Fruit fly (Drosophila melanogaster) whole organism, embryonic: ENCODE data around the gene Gen.
A peak's percentile ranks its signal among the peaks of the same experiment; 100 is the strongest.

Experiments
- Abd-B ChIP-seq: fragments of 200-800 bp; sonication (Bioruptor generic); optimal IDR thresholded peaks from 2 replicates; lab custom pipeline; 2018; ENCODE audit warnings: missing biosample characterization, mild to moderate bottlenecking, missing genetic modification characterization, moderate library complexity
- B-H2 ChIP-seq: fragments of 200-800 bp; sonication (Bioruptor generic); optimal IDR thresholded peaks from 2 replicates; lab custom pipeline; 2018; ENCODE audit warnings: missing biosample characterization, mild to moderate bottlenecking, missing genetic modification characterization
- Bgb ChIP-seq: fragments of 200-800 bp; sonication (Bioruptor generic); IDR thresholded peaks from 2 replicates; pipeline ENCODE4 v1.3.6; 2022; ENCODE audit warnings: missing biosample characterization, missing genetic modification characterization; ENCODE audit not compliant: partially characterized antibody
- CG12219 ChIP-seq: fragments of 200-800 bp; sonication (Bioruptor generic); optimal IDR thresholded peaks from 3 replicates; lab custom pipeline; 2018; ENCODE audit warnings: missing biosample characterization, mild to moderate bottlenecking, missing genetic modification characterization
- CG13287 ChIP-seq: fragments of 200-800 bp; sonication (Bioruptor generic); IDR thresholded peaks from 2 replicates; pipeline ENCODE4 v1.3.6; 2022; ENCODE audit warnings: missing biosample characterization, missing genetic modification characterization; ENCODE audit not compliant: partially characterized antibody
- CG1602 ChIP-seq: fragments of 200-800 bp; sonication (Bioruptor generic); optimal IDR thresholded peaks from 3 replicates; lab custom pipeline; 2016; ENCODE audit warnings: missing biosample characterization, missing genetic modification characterization
- CG16779 ChIP-seq: fragments of 200-800 bp; sonication (Bioruptor generic); IDR thresholded peaks from 2 replicates; pipeline ENCODE4 v1.3.6; 2022; ENCODE audit warnings: missing biosample characterization, missing genetic modification characterization
- CG16813 ChIP-seq: fragments of 200-800 bp; sonication (Bioruptor generic); IDR thresholded peaks from 3 replicates; pipeline ENCODE4 v1.3.6; 2022; ENCODE audit warnings: missing biosample characterization, missing genetic modification characterization; ENCODE audit not compliant: partially characterized antibody
- CG16863 ChIP-seq: fragments of 200-800 bp; sonication (Bioruptor generic); optimal IDR thresholded peaks from 3 replicates; lab custom pipeline; 2016; ENCODE audit warnings: missing biosample characterization, missing genetic modification characterization
- CG18011 ChIP-seq: fragments of 200-800 bp; sonication (Bioruptor generic); optimal IDR thresholded peaks from 2 replicates; lab custom pipeline; 2017; ENCODE audit warnings: missing biosample characterization, missing genetic modification characterization, mild to moderate bottlenecking, moderate library complexity, missing genotype
- CG2120 ChIP-seq: fragments of 200-800 bp; sonication (Bioruptor generic); optimal IDR thresholded peaks from 3 replicates; lab custom pipeline; 2016; ENCODE audit warnings: missing biosample characterization, missing genetic modification characterization
- CG2129 ChIP-seq: fragments of 200-800 bp; sonication (Bioruptor generic); IDR thresholded peaks from 2 replicates; pipeline ENCODE4 v1.3.6; 2022; ENCODE audit warnings: missing biosample characterization, missing genetic modification characterization; ENCODE audit not compliant: partially characterized antibody
- CG3065 ChIP-seq: fragments of 200-800 bp; sonication (Bioruptor generic); optimal IDR thresholded peaks from 2 replicates; lab custom pipeline; 2016; ENCODE audit warnings: missing biosample characterization, missing genetic modification characterization
- CG32532 ChIP-seq: fragments of 200-800 bp; sonication (Bioruptor generic); IDR thresholded peaks from 2 replicates; pipeline ENCODE4 v1.3.6; 2022; ENCODE audit warnings: missing biosample characterization, missing genetic modification characterization
- CG33213 ChIP-seq: fragments of 200-800 bp; sonication (Bioruptor generic); optimal IDR thresholded peaks from 3 replicates; lab custom pipeline; 2016; ENCODE audit warnings: missing biosample characterization, missing genetic modification characterization
- CG34422 ChIP-seq: fragments of 200-800 bp; sonication (Bioruptor generic); IDR thresholded peaks from 3 replicates; pipeline ENCODE4 v1.3.6; 2022; ENCODE audit warnings: missing biosample characterization, missing genetic modification characterization
- CG4404 ChIP-seq: fragments of 200-800 bp; sonication (Bioruptor generic); IDR thresholded peaks from 2 replicates; pipeline ENCODE4 v1.3.6; 2022; ENCODE audit warnings: missing biosample characterization, missing genetic modification characterization
- CG5245 ChIP-seq: fragments of 200-800 bp; sonication (Bioruptor generic); optimal IDR thresholded peaks from 3 replicates; lab custom pipeline; 2016; ENCODE audit warnings: missing biosample characterization, missing genetic modification characterization
- CG6765 ChIP-seq: fragments of 200-800 bp; sonication (Bioruptor generic); optimal IDR thresholded peaks from 3 replicates; lab custom pipeline; 2017; ENCODE audit warnings: missing biosample characterization, mild to moderate bottlenecking, missing genetic modification characterization
- CG8359 ChIP-seq: fragments of 200-800 bp; sonication (Bioruptor generic); optimal IDR thresholded peaks from 2 replicates; lab custom pipeline; 2017; ENCODE audit warnings: missing biosample characterization, mild to moderate bottlenecking, missing genetic modification characterization, borderline replicate concordance
- CG9437 ChIP-seq: fragments of 200-800 bp; sonication (Bioruptor generic); optimal IDR thresholded peaks from 2 replicates; lab custom pipeline; 2018; ENCODE audit warnings: missing biosample characterization, mild to moderate bottlenecking, missing genetic modification characterization
- CG9609 ChIP-seq: fragments of 200-800 bp; sonication (Bioruptor generic); optimal IDR thresholded peaks from 3 replicates; lab custom pipeline; 2016; ENCODE audit warnings: missing biosample characterization, missing genetic modification characterization
- CG9932 ChIP-seq: fragments of 200-800 bp; sonication (Bioruptor generic); IDR thresholded peaks from 2 replicates; pipeline ENCODE4 v1.3.6; 2022; ENCODE audit warnings: missing biosample characterization, missing genetic modification characterization
- Dip3 ChIP-seq: fragments of 200-800 bp; sonication (Bioruptor generic); optimal IDR thresholded peaks from 3 replicates; lab custom pipeline; 2016; ENCODE audit warnings: missing biosample characterization, missing genetic modification characterization
- HLH3B ChIP-seq: fragments of 200-800 bp; sonication (Bioruptor generic); IDR thresholded peaks from 2 replicates; pipeline ENCODE4 v1.3.6; 2022; ENCODE audit warnings: missing biosample characterization, missing genetic modification characterization
- Hey ChIP-seq: fragments of 200-800 bp; sonication (Bioruptor generic); optimal IDR thresholded peaks from 3 replicates; lab custom pipeline; 2018; ENCODE audit warnings: missing biosample characterization, mild to moderate bottlenecking, missing genetic modification characterization
- Hsf ChIP-seq: fragments of 200-800 bp; sonication (Bioruptor generic); optimal IDR thresholded peaks from 3 replicates; lab custom pipeline; 2016; ENCODE audit warnings: missing biosample characterization, missing genetic modification characterization
- Jarid2 ChIP-seq: fragments of 200-800 bp; sonication (Bioruptor generic); optimal IDR thresholded peaks from 3 replicates; lab custom pipeline; 2017; ENCODE audit warnings: mild to moderate bottlenecking, missing biosample characterization, missing genetic modification reagents, missing genetic modification characterization
- MBD-R2 ChIP-seq: fragments of 200-800 bp; sonication (Bioruptor generic); IDR thresholded peaks from 2 replicates; pipeline ENCODE4 v1.3.6; 2022; ENCODE audit warnings: missing biosample characterization, missing genetic modification characterization
- MESR4 ChIP-seq: fragments of 200-800 bp; sonication (Bioruptor generic); optimal IDR thresholded peaks from 2 replicates; lab custom pipeline; 2018; ENCODE audit warnings: missing biosample characterization, mild to moderate bottlenecking, missing genetic modification characterization, moderate library complexity
- Mad ChIP-seq: fragments of 200-800 bp; sonication (Bioruptor generic); optimal IDR thresholded peaks from 2 replicates; lab custom pipeline; 2016; ENCODE audit warnings: missing biosample characterization, missing genetic modification characterization
- NFAT ChIP-seq: fragments of 200-800 bp; sonication (Bioruptor generic); IDR thresholded peaks from 2 replicates; pipeline ENCODE4 v1.3.6; 2022; ENCODE audit warnings: missing biosample characterization, missing genetic modification characterization
- Scr ChIP-seq: fragments of 200-800 bp; sonication (Bioruptor generic); IDR thresholded peaks from 2 replicates; pipeline ENCODE4 v1.3.6; 2022; ENCODE audit warnings: missing biosample characterization, missing genetic modification characterization; ENCODE audit not compliant: partially characterized antibody
- Ssrp ChIP-seq: fragments of 200-800 bp; sonication (Bioruptor generic); optimal IDR thresholded peaks from 2 replicates; lab custom pipeline; 2018; ENCODE audit warnings: missing biosample characterization, mild to moderate bottlenecking, missing genetic modification characterization, moderate library complexity
- YL-1 ChIP-seq: fragments of 200-800 bp; sonication (Bioruptor generic); optimal IDR thresholded peaks from 3 replicates; lab custom pipeline; 2017; ENCODE audit warnings: missing biosample characterization, mild to moderate bottlenecking, missing genetic modification characterization
- az2 ChIP-seq: fragments of 200-800 bp; sonication (Bioruptor generic); optimal IDR thresholded peaks from 3 replicates; lab custom pipeline; 2016; ENCODE audit warnings: missing biosample characterization, missing genetic modification characterization
- bsh ChIP-seq, 2 experiments: fragments of 200-800 bp; sonication (Bioruptor generic); optimal IDR thresholded peaks; 2 replicates each; lab custom pipeline; 2017 to 2018; ENCODE audit warnings: mild to moderate bottlenecking in 2 of 2, missing biosample characterization in 2 of 2, missing genetic modification characterization in 2 of 2, moderate library complexity in 1 of 2
- ci ChIP-seq: fragments of 200-800 bp; sonication (Bioruptor generic); IDR thresholded peaks from 3 replicates; pipeline ENCODE4 v1.3.6; 2022; ENCODE audit warnings: missing biosample characterization, missing genetic modification characterization
- fu2 ChIP-seq: fragments of 200-800 bp; sonication (Bioruptor generic); optimal IDR thresholded peaks from 2 replicates; lab custom pipeline; 2016; ENCODE audit warnings: missing biosample characterization, missing genetic modification characterization
- gcm2 ChIP-seq: fragments of 200-800 bp; sonication (Bioruptor generic); optimal IDR thresholded peaks from 2 replicates; lab custom pipeline; 2016; ENCODE audit warnings: missing biosample characterization, missing genetic modification characterization
- jumu ChIP-seq: fragments of 200-800 bp; sonication (Bioruptor generic); optimal IDR thresholded peaks from 3 replicates; lab custom pipeline; 2016; ENCODE audit warnings: missing biosample characterization, missing genetic modification characterization
- luna ChIP-seq: fragments of 200-800 bp; sonication (Bioruptor generic); optimal IDR thresholded peaks from 2 replicates; lab custom pipeline; 2016; ENCODE audit warnings: missing biosample characterization, missing genetic modification characterization
- maf-S ChIP-seq: fragments of 200-800 bp; sonication (Bioruptor generic); optimal IDR thresholded peaks from 2 replicates; lab custom pipeline; 2016; ENCODE audit warnings: missing biosample characterization, missing genetic modification characterization
- odd ChIP-seq: fragments of 200-800 bp; sonication (Bioruptor generic); optimal IDR thresholded peaks from 2 replicates; lab custom pipeline; 2017; ENCODE audit warnings: missing biosample characterization, mild to moderate bottlenecking, missing genetic modification characterization
- peb ChIP-seq: fragments of 200-800 bp; sonication (Bioruptor generic); IDR thresholded peaks from 2 replicates; pipeline ENCODE4 v1.3.6; 2022; ENCODE audit warnings: missing biosample characterization, missing genetic modification characterization
- pita ChIP-seq: fragments of 200-800 bp; sonication (Bioruptor generic); optimal IDR thresholded peaks from 2 replicates; lab custom pipeline; 2017; ENCODE audit warnings: missing biosample characterization, mild to moderate bottlenecking, missing genetic modification characterization
- run ChIP-seq: fragments of 200-800 bp; sonication (Bioruptor generic); optimal IDR thresholded peaks from 3 replicates; lab custom pipeline; 2018; ENCODE audit warnings: missing biosample characterization, mild to moderate bottlenecking, missing genetic modification characterization
- sens ChIP-seq: fragments of 200-800 bp; sonication (Bioruptor generic); peaks from one replicate; lab custom pipeline; 2016; ENCODE audit warnings: missing biosample characterization, missing genetic modification characterization
- sr ChIP-seq: fragments of 200-800 bp; sonication (Bioruptor generic); IDR thresholded peaks from 3 replicates; pipeline ENCODE4 v1.3.6; 2022; ENCODE audit warnings: missing biosample characterization, missing genetic modification characterization
- tna ChIP-seq: fragments of 200-800 bp; sonication (Bioruptor generic); IDR thresholded peaks from 2 replicates; pipeline ENCODE4 v1.3.6; 2022; ENCODE audit warnings: missing biosample characterization, missing genetic modification characterization; ENCODE audit not compliant: partially characterized antibody

Gen gene

DNA sequence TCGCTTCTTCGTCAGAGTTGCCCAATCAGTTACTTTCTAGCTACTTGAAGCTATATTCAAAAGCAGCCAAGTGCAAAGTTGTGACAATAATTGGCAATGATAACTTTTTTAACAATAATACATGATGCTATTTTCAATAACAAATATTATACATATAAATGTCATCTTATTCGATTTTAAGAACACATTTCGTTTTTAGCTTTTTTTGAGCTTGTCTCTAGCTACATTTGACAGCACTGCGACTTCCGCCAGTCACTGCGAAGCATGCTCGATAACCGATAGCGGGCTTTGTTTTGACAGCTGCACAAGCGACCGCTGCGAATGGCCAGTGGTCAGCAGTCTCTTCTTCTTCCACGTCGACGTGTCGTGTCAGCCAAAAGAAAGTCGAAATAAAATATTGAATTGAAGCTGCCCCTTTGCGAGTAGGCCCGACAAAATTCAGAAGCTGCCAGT lies at the start of gene Gen, which contains the start of gene Srp54k (continued):
- TF ChIP-seq Scr (GFP tag; lab: Robert Waterston, UW), result peak; percentile 37
- peak; percentile 46 for TF ChIP-seq B-H2 (GFP tag; lab: Kevin White, UChicago)
- TF ChIP-seq NFAT, result 0 out of 2 replicates have a peak, but pooled peaks have one; percentile 6
- peak; percentile 94 for TF ChIP-seq MBD-R2 (GFP tag; lab: Robert Waterston, UW)
- TF ChIP-seq sens (GFP tag; lab: Kevin White, UChicago), result peak; percentile 84
- peak; percentile 51 for TF ChIP-seq Jarid2
- TF ChIP-seq CG4404 (GFP tag; lab: Robert Waterston, UW), result peak; percentile 36; the same call in 1 of the 2 replicates
- peak; percentile 96 for TF ChIP-seq YL-1 (GFP tag; lab: Kevin White, UChicago)
- peak; percentile 60; the same call in 2 of the 3 replicates for TF ChIP-seq ci (GFP tag; lab: Robert Waterston, UW)
- TF ChIP-seq CG9609 (GFP tag; lab: Kevin White, UChicago), result no peak
- peak; percentile 44; the same call in 1 of the 2 replicates for TF ChIP-seq CG13287 (GFP tag; lab: Robert Waterston, UW)
- peak; percentile 55 for TF ChIP-seq Hsf (GFP tag; lab: Kevin White, UChicago)
- TF ChIP-seq CG5245 (GFP tag; lab: Kevin White, UChicago), result no peak
- peak; percentile 3 for TF ChIP-seq CG18011 (GFP tag; lab: Kevin White, UChicago)
- peak in 1 of 2 experiments; percentile 5 for TF ChIP-seq bsh (GFP tag; optimal IDR thresholded peaks at IDR 0.05; lab: Kevin White, UChicago)
- peak; percentile 43 for TF ChIP-seq CG32532 (GFP tag; lab: Robert Waterston, UW)
- peak; percentile 60 for TF ChIP-seq CG9932 (GFP tag; lab: Robert Waterston, UW)
- TF ChIP-seq CG1602 (GFP tag; lab: Kevin White, UChicago), result no peak
- TF ChIP-seq Ssrp (tag; lab: Kevin White, UChicago), result peak; percentile 2
- peak; percentile 32; the same call in 1 of the 2 replicates for TF ChIP-seq HLH3B (GFP tag; lab: Robert Waterston, UW)
- no peak for TF ChIP-seq tna
- TF ChIP-seq CG8359 (GFP tag; lab: Kevin White, UChicago), result no peak
- peak; percentile 21 for TF ChIP-seq az2 (GFP tag; lab: Kevin White, UChicago)
- no peak for TF ChIP-seq CG16863 (GFP tag; lab: Kevin White, UChicago)
- no peak for TF ChIP-seq luna
- TF ChIP-seq CG6765 (GFP tag; lab: Kevin White, UChicago), result no peak
- TF ChIP-seq Abd-B (GFP tag; lab: Kevin White, UChicago), result peak; percentile 20
- no peak for TF ChIP-seq odd (GFP tag; lab: Kevin White, UChicago)
- no peak for TF ChIP-seq CG16779 (GFP tag; lab: Robert Waterston, UW)
- TF ChIP-seq fu2 (GFP tag; lab: Kevin White, UChicago), result no peak
- TF ChIP-seq MESR4, result peak; percentile 95
- TF ChIP-seq CG9437 (GFP tag; lab: Kevin White, UChicago), result peak; percentile 20
- TF ChIP-seq CG34422 (GFP tag; lab: Robert Waterston, UW), result peak; percentile 64; the same call in 2 of the 3 replicates
- TF ChIP-seq maf-S (GFP tag; lab: Kevin White, UChicago), result peak; percentile 16
- no peak for TF ChIP-seq CG33213 (GFP tag; lab: Kevin White, UChicago)
- TF ChIP-seq Dip3 (GFP tag; lab: Kevin White, UChicago), result peak; percentile 25
- TF ChIP-seq Mad (GFP tag; lab: Kevin White, UChicago), result peak; percentile 52
- TF ChIP-seq CG16813 (GFP tag; lab: Robert Waterston, UW), result 0 out of 3 replicates have a peak, but pooled peaks have one; percentile 25
- TF ChIP-seq run (tag; lab: Kevin White, UChicago), result no peak
- no peak for TF ChIP-seq pita (GFP tag; lab: Kevin White, UChicago)
- TF ChIP-seq CG2129, result no peak
- no peak for TF ChIP-seq CG3065 (GFP tag; lab: Kevin White, UChicago)
- TF ChIP-seq Hey (tag; lab: Kevin White, UChicago), result no peak
- TF ChIP-seq CG2120 (GFP tag; lab: Kevin White, UChicago), result peak; percentile 57
- TF ChIP-seq Bgb (GFP tag; lab: Robert Waterston, UW), result peak; percentile 35; the same call in 1 of the 2 replicates
- no peak for TF ChIP-seq jumu (GFP tag; lab: Kevin White, UChicago)
- no peak for TF ChIP-seq sr (GFP tag; lab: Robert Waterston, UW)
- TF ChIP-seq CG12219 (GFP tag; lab: Kevin White, UChicago), result no peak
- TF ChIP-seq peb (GFP tag; lab: Robert Waterston, UW), result no peak
- TF ChIP-seq gcm2, result no peak
